Worm (Caenorhabditis elegans) whole organism, L1 larva: ENCODE measurements around the gene nlp-6.

Experiments used
- C34B4.2 ChIP-seq: sonication (generic microtip); optimal IDR thresholded peaks from 2 replicates; lab custom pipeline; 2017; ENCODE audit warnings: mild to moderate bottlenecking, missing genetic modification characterization, missing compliant biosample characterization
- F16B12.6 ChIP-seq: fragments of 150-350 bp; optimal IDR thresholded peaks from 2 replicates; lab custom pipeline; 2014; ENCODE audit warnings: missing biosample characterization, missing genetic modification characterization
- aha-1 ChIP-seq: fragments of 150-350 bp; optimal IDR thresholded peaks from 2 replicates; lab custom pipeline; 2014; ENCODE audit warnings: missing biosample characterization, missing genetic modification characterization
- alr-1 ChIP-seq: fragments of 200-800 bp; sonication (Bioruptor generic); optimal IDR thresholded peaks from 2 replicates; lab custom pipeline; 2018; ENCODE audit warnings: borderline replicate concordance, mild to moderate bottlenecking, missing genetic modification characterization, missing compliant biosample characterization
- aly-2 ChIP-seq: fragments of 150-350 bp; optimal IDR thresholded peaks from 2 replicates; lab custom pipeline; 2014; ENCODE audit warnings: missing biosample characterization, missing genetic modification characterization
- blmp-1 ChIP-seq: fragments of 150-350 bp; optimal IDR thresholded peaks from 2 replicates; lab custom pipeline; 2014; ENCODE audit warnings: missing biosample characterization, missing genetic modification characterization
- ceh-63 ChIP-seq: fragments of 200-800 bp; sonication (Bioruptor generic); optimal IDR thresholded peaks from 2 replicates; lab custom pipeline; 2018; ENCODE audit warnings: mild to moderate bottlenecking, missing genetic modification characterization, missing compliant biosample characterization
- ceh-82 ChIP-seq, 3 experiments: fragments of 150-350 bp in 1 of 3; sonication (generic microtip) in 2 of 3; optimal IDR thresholded peaks; 2 replicates each; lab custom pipeline; 2014 to 2017; ENCODE audit warnings: missing biosample characterization in 3 of 3, missing genetic modification characterization in 3 of 3
- dpl-1 ChIP-seq, 3 experiments: fragments of 150-350 bp in 2 of 3; sonication (generic microtip) in 1 of 3; optimal IDR thresholded peaks; 2 replicates each; lab custom pipeline; 2014 to 2017; ENCODE audit warnings: missing biosample characterization in 3 of 3, missing genetic modification characterization in 3 of 3, missing genetic modification reagents in 3 of 3
- efl-1 ChIP-seq, 4 experiments: fragments of 150-350 bp; optimal IDR thresholded peaks in 3 of 4; peaks in 1 of 4; 1 replicate in 1 of 4; 2 replicates in 3 of 4; lab custom pipeline; 2014; ENCODE audit warnings: missing biosample characterization in 2 of 4, missing genetic modification characterization in 2 of 4, missing genetic modification reagents in 2 of 4
- efl-3 ChIP-seq: fragments of 200-800 bp; sonication (Bioruptor generic); optimal IDR thresholded peaks from 2 replicates; lab custom pipeline; 2018; ENCODE audit warnings: mild to moderate bottlenecking, missing genetic modification characterization, missing compliant biosample characterization
- egl-13 ChIP-seq: sonication (generic microtip); optimal IDR thresholded peaks from 2 replicates; lab custom pipeline; 2016; ENCODE audit warnings: missing genotype, missing genetic modification reagents, missing genetic modification characterization, missing compliant biosample characterization
- egl-27 ChIP-seq, 2 experiments: fragments of 150-350 bp in 1 of 2; sonication (generic microtip); optimal IDR thresholded peaks; 3 replicates each; lab custom pipeline; 2017 to 2018; ENCODE audit warnings: missing biosample characterization in 2 of 2, missing genetic modification characterization in 2 of 2, missing genetic modification reagents in 2 of 2
- elt-2 ChIP-seq: sonication (generic microtip); optimal IDR thresholded peaks from 2 replicates; lab custom pipeline; 2016; ENCODE audit warnings: missing genetic modification characterization, mild to moderate bottlenecking, inconsistent platforms, missing compliant biosample characterization, missing genetic modification reagents
- elt-3 ChIP-seq, 6 experiments: fragments of 150-350 bp in 1 of 6; sonication (generic microtip); optimal IDR thresholded peaks; 2 replicates each; lab custom pipeline; 2017 to 2018; ENCODE audit warnings: missing biosample characterization in 6 of 6, missing genetic modification characterization in 6 of 6, inconsistent platforms in 1 of 6
- fkh-10 ChIP-seq: sonication (generic microtip); optimal IDR thresholded peaks from 2 replicates; lab custom pipeline; 2017; ENCODE audit warnings: missing biosample characterization, missing genetic modification reagents, missing genetic modification characterization
- fos-1 ChIP-seq: fragments of 150-350 bp; optimal IDR thresholded peaks from 2 replicates; lab custom pipeline; 2014; ENCODE audit warnings: missing biosample characterization, missing genetic modification characterization
- grh-1 ChIP-seq: fragments of 200-800 bp; sonication (Bioruptor generic); IDR thresholded peaks from 2 replicates; pipeline ENCODE4 v1.3.6; 2022; ENCODE audit warnings: missing genetic modification reagents, missing genetic modification characterization, missing compliant biosample characterization
- hlh-17 ChIP-seq: fragments of 200-800 bp; sonication (Bioruptor generic); optimal IDR thresholded peaks from 2 replicates; lab custom pipeline; 2018; ENCODE audit warnings: missing genetic modification characterization, mild to moderate bottlenecking, missing compliant biosample characterization, moderate library complexity, borderline replicate concordance
- hlh-4 ChIP-seq: sonication (generic microtip); optimal IDR thresholded peaks from 2 replicates; lab custom pipeline; 2016; ENCODE audit warnings: mild to moderate bottlenecking, missing genetic modification characterization, missing compliant biosample characterization
- hpl-2 ChIP-seq: fragments of 150-350 bp; optimal IDR thresholded peaks from 2 replicates; lab custom pipeline; 2014; ENCODE audit warnings: missing biosample characterization, missing genetic modification reagents, missing genetic modification characterization
- jun-1 ChIP-seq: fragments of 150-350 bp; optimal IDR thresholded peaks from 2 replicates; lab custom pipeline; 2014; ENCODE audit warnings: missing biosample characterization, missing genetic modification reagents, missing genetic modification characterization
- lin-14 ChIP-seq: fragments of 200-800 bp; sonication (Bioruptor generic); optimal IDR thresholded peaks from 2 replicates; lab custom pipeline; 2018; ENCODE audit warnings: mild to moderate bottlenecking, missing genetic modification characterization, moderate library complexity, missing compliant biosample characterization
- lin-35 ChIP-seq, 2 experiments: fragments of 150-350 bp; optimal IDR thresholded peaks; 2 replicates each; lab custom pipeline; 2014; ENCODE audit warnings: missing biosample characterization in 2 of 2, missing genetic modification characterization in 2 of 2, missing genetic modification reagents in 2 of 2
- lin-39 ChIP-seq: fragments of 150-350 bp; optimal IDR thresholded peaks from 2 replicates; lab custom pipeline; 2014; ENCODE audit warnings: missing biosample characterization, missing genetic modification reagents, missing genetic modification characterization
- lsy-2 ChIP-seq, 2 experiments: fragments of 150-350 bp; optimal IDR thresholded peaks; 2 replicates each; lab custom pipeline; 2014; ENCODE audit warnings: missing biosample characterization in 2 of 2, missing genetic modification characterization in 2 of 2
- nhr-11 ChIP-seq: fragments of 150-350 bp; optimal IDR thresholded peaks from 2 replicates; lab custom pipeline; 2014; ENCODE audit warnings: missing biosample characterization, missing genetic modification characterization
- nhr-12 ChIP-seq: sonication (generic microtip); optimal IDR thresholded peaks from 2 replicates; lab custom pipeline; 2017; ENCODE audit warnings: missing biosample characterization, missing genetic modification characterization
- nhr-19 ChIP-seq: fragments of 200-800 bp; sonication (Bioruptor generic); conservative IDR thresholded peaks from 2 replicates; pipeline ENCODE4 v1.3.6; 2022; ENCODE audit warnings: missing genetic modification characterization, missing compliant biosample characterization
- nhr-20 ChIP-seq: sonication (generic microtip); optimal IDR thresholded peaks from 2 replicates; lab custom pipeline; 2016; ENCODE audit warnings: mild to moderate bottlenecking, missing genetic modification characterization, missing compliant biosample characterization
- nhr-237 ChIP-seq: fragments of 150-350 bp; optimal IDR thresholded peaks from 2 replicates; lab custom pipeline; 2014; ENCODE audit warnings: missing biosample characterization, missing genetic modification characterization
- nhr-28 ChIP-seq: fragments of 150-350 bp; optimal IDR thresholded peaks from 2 replicates; lab custom pipeline; 2014; ENCODE audit warnings: missing biosample characterization, missing genetic modification characterization
- nhr-47 ChIP-seq: sonication (generic microtip); optimal IDR thresholded peaks from 2 replicates; lab custom pipeline; 2016; ENCODE audit warnings: mild to moderate bottlenecking, missing genetic modification characterization, moderate library complexity, missing compliant biosample characterization
- nhr-71 ChIP-seq: sonication (generic microtip); optimal IDR thresholded peaks from 2 replicates; lab custom pipeline; 2016; ENCODE audit warnings: mild to moderate bottlenecking, missing genetic modification characterization, moderate library complexity, missing compliant biosample characterization
- nhr-77 ChIP-seq: fragments of 150-350 bp; optimal IDR thresholded peaks from 2 replicates; lab custom pipeline; 2014; ENCODE audit warnings: missing biosample characterization, missing genetic modification characterization
- nhr-84 ChIP-seq: sonication (generic microtip); optimal IDR thresholded peaks from 2 replicates; lab custom pipeline; 2017; ENCODE audit warnings: missing biosample characterization, missing genetic modification characterization
- nhr-85 ChIP-seq: sonication (generic microtip); peaks from one replicate; lab custom pipeline; 2016; ENCODE audit warnings: missing genetic modification characterization, inconsistent platforms, missing compliant biosample characterization
- nhr-90 ChIP-seq: sonication (generic microtip); optimal IDR thresholded peaks from 2 replicates; lab custom pipeline; 2016; ENCODE audit warnings: mild to moderate bottlenecking, missing genetic modification characterization, missing compliant biosample characterization; ENCODE audit not compliant: poor library complexity
- pqm-1 ChIP-seq: sonication (generic microtip); optimal IDR thresholded peaks from 3 replicates; lab custom pipeline; 2017; ENCODE audit warnings: missing biosample characterization, missing genetic modification characterization
- tbx-2 ChIP-seq: sonication (generic microtip); optimal IDR thresholded peaks from 2 replicates; lab custom pipeline; 2016; ENCODE audit warnings: missing genetic modification characterization, missing compliant biosample characterization
- unc-130 ChIP-seq: fragments of 150-350 bp; optimal IDR thresholded peaks from 2 replicates; lab custom pipeline; 2017; ENCODE audit warnings: missing biosample characterization, missing genetic modification characterization, inconsistent platforms
- unc-30 ChIP-seq: sonication (generic microtip); optimal IDR thresholded peaks from 2 replicates; lab custom pipeline; 2017; ENCODE audit warnings: missing biosample characterization, missing genetic modification characterization
- unc-62 ChIP-seq: fragments of 150-350 bp; optimal IDR thresholded peaks from 2 replicates; lab custom pipeline; 2014; ENCODE audit warnings: missing biosample characterization, missing genetic modification reagents, missing genetic modification characterization
- unc-86 ChIP-seq: sonication (generic microtip); optimal IDR thresholded peaks from 2 replicates; lab custom pipeline; 2016; ENCODE audit warnings: missing genetic modification characterization, missing compliant biosample characterization
- vab-15 ChIP-seq: sonication (generic microtip); optimal IDR thresholded peaks from 2 replicates; lab custom pipeline; 2017; ENCODE audit warnings: missing genotype, mild to moderate bottlenecking, missing genetic modification characterization, missing compliant biosample characterization
- xbp-1 ChIP-seq: sonication (generic microtip); optimal IDR thresholded peaks from 2 replicates; lab custom pipeline; 2016; ENCODE audit warnings: missing genetic modification characterization, missing compliant biosample characterization
- ztf-4 ChIP-seq: fragments of 150-350 bp; optimal IDR thresholded peaks from 2 replicates; lab custom pipeline; 2014; ENCODE audit warnings: missing biosample characterization, missing genetic modification characterization

nlp-6 gene

ce11 chrX:17638460-17638859, 23.8 kb upstream of the nlp-6 start:
- TF ChIP-seq nhr-84 (tag; lab: Kevin White, UChicago) = no peak
- TF ChIP-seq aha-1 (tag; lab: Kevin White, UChicago) = no peak
- TF ChIP-seq elt-3 (tag; optimal IDR thresholded peaks at IDR 0.05; lab: Kevin White, UChicago) = peak in 1 of 6 experiments; percentile 60
- TF ChIP-seq unc-62 (GFP tag; lab: Kevin White, UChicago) = no peak
- TF ChIP-seq nhr-85 (tag; lab: Kevin White, UChicago) = peak; percentile 60
- peak; percentile 13 for TF ChIP-seq lin-14 (GFP tag; lab: Kevin White, UChicago)
- no peak for TF ChIP-seq ceh-63 (GFP tag; lab: Kevin White, UChicago)
- no peak for TF ChIP-seq tbx-2
- no peak for TF ChIP-seq nhr-77 (tag; lab: Kevin White, UChicago)
- peak; percentile 23 for TF ChIP-seq blmp-1 (tag; lab: Kevin White, UChicago)
- no peak for TF ChIP-seq pqm-1 (tag; lab: Kevin White, UChicago)
- no peak for TF ChIP-seq C34B4.2
- TF ChIP-seq lin-39 (tag; lab: Kevin White, UChicago) = no peak
- no peak for TF ChIP-seq nhr-19 (GFP tag; lab: Robert Waterston, UW)
- peak; percentile 35 for TF ChIP-seq elt-2 (tag; lab: Kevin White, UChicago)
- peak; percentile 33 for TF ChIP-seq nhr-71 (tag; lab: Kevin White, UChicago)
- no peak for TF ChIP-seq egl-13
- no peak for TF ChIP-seq alr-1 (tag; lab: Kevin White, UChicago)
- no peak for TF ChIP-seq ztf-4 (tag; lab: Kevin White, UChicago)
- no peak for TF ChIP-seq fos-1
- no peak for TF ChIP-seq nhr-237 (tag; lab: Kevin White, UChicago)

ce11 chrX:17638970-17639369, 23.3 kb upstream of the nlp-6 start:
- no peak for TF ChIP-seq lin-14 (GFP tag; lab: Kevin White, UChicago)
- TF ChIP-seq unc-86 (tag; lab: Kevin White, UChicago) = no peak
- no peak for TF ChIP-seq ztf-4 (tag; lab: Kevin White, UChicago)
- TF ChIP-seq egl-13 = no peak

DNA sequence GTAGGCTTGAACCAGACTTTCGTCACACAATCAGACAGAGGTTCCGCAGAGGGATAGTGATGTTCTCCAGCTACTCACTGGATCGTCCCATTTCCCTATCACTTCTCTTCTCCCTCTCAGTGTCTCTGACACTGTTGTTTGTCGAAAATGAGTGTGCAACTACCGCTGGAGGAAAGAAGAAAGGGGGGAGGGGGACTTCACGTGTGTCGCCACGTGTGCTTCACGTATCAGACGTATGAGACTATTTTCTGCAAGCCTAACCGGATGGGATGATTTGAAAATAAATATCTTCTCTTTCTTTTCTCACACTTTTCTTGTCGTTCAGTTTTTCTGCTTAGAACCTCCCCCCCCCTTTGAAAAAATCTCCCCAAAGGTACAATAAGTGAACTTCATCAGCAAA, 21.5 kb upstream of the nlp-6 start, which contains the start of gene H18N23.2:
H18N23.2 (minus strand) TSS at position 82 of the 400 bp plus-strand sequence.
- TF ChIP-seq jun-1 (no peak), grh-1 (GFP tag; lab: Robert Waterston, UW) (0 out of 2 replicates have a peak, but pooled peaks have one; percentile 38), efl-1 (optimal IDR thresholded peaks at IDR 0.05; lab: Kevin White, UChicago) (peak in 1 of 2 experiments; percentile 2), efl-1 (GFP tag; optimal IDR thresholded peaks at IDR 0.05 in 1 of 2; lab: Kevin White, UChicago) (peak in 1 of 2 experiments; percentile 38), dpl-1 (GFP tag; optimal IDR thresholded peaks at IDR 0.05; lab: Kevin White, UChicago) (no peak), unc-130 (tag; lab: Kevin White, UChicago) (peak; percentile 92), unc-62 (GFP tag; lab: Kevin White, UChicago) (no peak), hlh-4 (tag; lab: Kevin White, UChicago) (no peak), nhr-71 (tag; lab: Kevin White, UChicago) (peak; percentile 85), nhr-19 (GFP tag; lab: Robert Waterston, UW) (peak; percentile 81), hlh-17 (GFP tag; lab: Kevin White, UChicago) (no peak), nhr-20 (tag; lab: Kevin White, UChicago) (peak; percentile 82), F16B12.6 (tag; lab: Kevin White, UChicago) (no peak), ztf-4 (tag; lab: Kevin White, UChicago) (peak; percentile 14), nhr-47 (tag; lab: Kevin White, UChicago) (peak; percentile 53), egl-27 (tag; optimal IDR thresholded peaks at IDR 0.05; lab: Kevin White, UChicago) (peak in 1 of 2 experiments; percentile 16), hpl-2 (GFP tag; lab: Kevin White, UChicago) (no peak), unc-30 (tag; lab: Kevin White, UChicago) (no peak), unc-86 (tag; lab: Kevin White, UChicago) (no peak), nhr-90 (peak; percentile 71), lin-35 (GFP tag; optimal IDR thresholded peaks at IDR 0.05; lab: Kevin White, UChicago) (peak; percentile 4 to 55), lsy-2 (tag; optimal IDR thresholded peaks at IDR 0.05; lab: Kevin White, UChicago) (peak; percentile 16 to 39), nhr-12 (tag; lab: Kevin White, UChicago) (no peak), aly-2 (tag; lab: Kevin White, UChicago) (no peak), xbp-1 (tag; lab: Kevin White, UChicago) (peak; percentile 9), vab-15 (peak; percentile 9), nhr-77 (tag; lab: Kevin White, UChicago) (no peak), nhr-28 (tag; lab: Kevin White, UChicago) (no peak), blmp-1 (tag; lab: Kevin White, UChicago) (peak; percentile 82), lin-14 (GFP tag; lab: Kevin White, UChicago) (peak; percentile 92), fkh-10 (GFP tag; lab: Kevin White, UChicago) (no peak), tbx-2 (peak; percentile 52), nhr-85 (tag; lab: Kevin White, UChicago) (peak; percentile 91), nhr-11 (tag; lab: Kevin White, UChicago) (peak; percentile 21), ceh-82 (tag; optimal IDR thresholded peaks at IDR 0.05; lab: Kevin White, UChicago) (no peak), efl-3 (GFP tag; lab: Kevin White, UChicago) (no peak)
